Worm (Caenorhabditis elegans) whole organism, young adult: ENCODE data around the gene F32B6.4.

ENCODE experiments used
- B0261.1 ChIP-seq: sonication (generic microtip); optimal IDR thresholded peaks from 2 replicates; lab custom pipeline; 2016; ENCODE audit warnings: mild to moderate bottlenecking, missing genetic modification characterization, moderate library complexity, missing compliant biosample characterization
- B0336.3 ChIP-seq: fragments of 200-800 bp; sonication (Bioruptor generic); IDR thresholded peaks from 2 replicates; pipeline ENCODE4 v1.3.6; 2022; ENCODE audit warnings: missing genetic modification characterization, missing compliant biosample characterization
- D2030.7 ChIP-seq: fragments of 200-800 bp; sonication (Bioruptor generic); IDR thresholded peaks from 2 replicates; pipeline ENCODE4 v1.3.6; 2022; ENCODE audit warnings: missing genetic modification reagents, missing genetic modification characterization, missing compliant biosample characterization
- F23B12.7 ChIP-seq: sonication (generic microtip); optimal IDR thresholded peaks from 2 replicates; lab custom pipeline; 2017; ENCODE audit warnings: missing genetic modification characterization, mild to moderate bottlenecking, missing compliant biosample characterization, antibody characterized with exemption, moderate library complexity; ENCODE audit not compliant: insufficient read depth
- F49E8.2 ChIP-seq: sonication (generic microtip); optimal IDR thresholded peaks from 3 replicates; lab custom pipeline; 2017; ENCODE audit warnings: missing genetic modification characterization, mild to moderate bottlenecking, missing compliant biosample characterization, antibody characterized with exemption, moderate library complexity; ENCODE audit not compliant: insufficient read depth
- F52B5.7 ChIP-seq: sonication (generic microtip); optimal IDR thresholded peaks from 2 replicates; lab custom pipeline; 2016; ENCODE audit warnings: mild to moderate bottlenecking, missing genetic modification characterization, missing compliant biosample characterization
- T26A5.8 ChIP-seq: sonication (generic microtip); optimal IDR thresholded peaks from 2 replicates; lab custom pipeline; 2016; ENCODE audit warnings: missing genetic modification characterization, missing compliant biosample characterization
- Y53G8AR.9 ChIP-seq: fragments of 200-800 bp; sonication (Bioruptor generic); conservative IDR thresholded peaks from 2 replicates; pipeline ENCODE4 v1.3.6; 2022; ENCODE audit warnings: missing genetic modification reagents, missing genetic modification characterization, missing compliant biosample characterization
- attf-5 ChIP-seq: fragments of 200-800 bp; sonication (Bioruptor generic); optimal IDR thresholded peaks from 2 replicates; lab custom pipeline; 2018; ENCODE audit warnings: mild to moderate bottlenecking, missing genetic modification characterization, missing compliant biosample characterization
- bed-1 ChIP-seq: fragments of 200-800 bp; sonication (Bioruptor generic); IDR thresholded peaks from 2 replicates; pipeline ENCODE4 v1.3.6; 2022; ENCODE audit warnings: missing genetic modification reagents, missing genetic modification characterization, missing compliant biosample characterization
- cebp-1 ChIP-seq, 2 experiments: fragments of 200-800 bp in 1 of 2; sonication (Bioruptor generic) in 1 of 2; sonication (generic microtip) in 1 of 2; IDR thresholded peaks in 1 of 2; optimal IDR thresholded peaks in 1 of 2; 2 replicates each; pipeline versions ENCODE4 v1.3.6 to Lab custom; 2017 to 2022; ENCODE audit warnings: missing compliant biosample characterization in 2 of 2, missing genetic modification characterization in 2 of 2, mild to moderate bottlenecking in 1 of 2, missing genetic modification reagents in 1 of 2, moderate library complexity in 1 of 2
- ceh-100 ChIP-seq: fragments of 200-800 bp; sonication (Bioruptor generic); IDR thresholded peaks from 2 replicates; pipeline ENCODE4 v1.3.6; 2022; ENCODE audit warnings: missing genetic modification reagents, missing genetic modification characterization, missing compliant biosample characterization
- ceh-27 ChIP-seq: fragments of 200-800 bp; sonication (Bioruptor generic); optimal IDR thresholded peaks from 2 replicates; lab custom pipeline; 2018; ENCODE audit warnings: mild to moderate bottlenecking, missing genetic modification characterization, moderate library complexity, missing compliant biosample characterization
- ceh-40 ChIP-seq: fragments of 200-800 bp; sonication (Bioruptor generic); IDR thresholded peaks from 2 replicates; pipeline ENCODE4 v1.3.6; 2022; ENCODE audit warnings: missing genetic modification characterization, missing compliant biosample characterization
- ceh-79 ChIP-seq: sonication (generic microtip); optimal IDR thresholded peaks from 2 replicates; lab custom pipeline; 2017; ENCODE audit warnings: mild to moderate bottlenecking, missing genetic modification characterization, missing compliant biosample characterization
- efl-1 ChIP-seq: fragments of 150-350 bp; optimal IDR thresholded peaks from 2 replicates; lab custom pipeline; 2014; ENCODE audit warnings: missing biosample characterization, missing genetic modification reagents, missing genetic modification characterization
- hmg-20 ChIP-seq: fragments of 200-800 bp; sonication (Bioruptor generic); IDR thresholded peaks from 2 replicates; pipeline ENCODE4 v1.3.6; 2022; ENCODE audit warnings: missing genetic modification reagents, missing genetic modification characterization, missing compliant biosample characterization
- let-526 ChIP-seq: fragments of 200-800 bp; sonication (Bioruptor generic); IDR thresholded peaks from 2 replicates; pipeline ENCODE4 v1.3.6; 2022; ENCODE audit warnings: missing genetic modification reagents, missing genetic modification characterization, missing compliant biosample characterization
- lin-40 ChIP-seq: sonication (generic microtip); optimal IDR thresholded peaks from 2 replicates; lab custom pipeline; 2016; ENCODE audit warnings: missing genetic modification characterization, mild to moderate bottlenecking, missing compliant biosample characterization, missing genotype, missing genetic modification reagents
- lin-54 ChIP-seq: fragments of 200-800 bp; sonication (Bioruptor generic); optimal IDR thresholded peaks from 2 replicates; lab custom pipeline; 2018; ENCODE audit warnings: mild to moderate bottlenecking, missing genetic modification characterization, missing compliant biosample characterization
- lsl-1 ChIP-seq: fragments of 200-800 bp; sonication (Bioruptor generic); optimal IDR thresholded peaks from 2 replicates; lab custom pipeline; 2018; ENCODE audit warnings: mild to moderate bottlenecking, missing genetic modification characterization, moderate library complexity, missing compliant biosample characterization
- madf-3 ChIP-seq: fragments of 200-800 bp; sonication (Bioruptor generic); IDR thresholded peaks from 2 replicates; pipeline ENCODE4 v1.3.6; 2022; ENCODE audit warnings: missing genetic modification reagents, missing genetic modification characterization, missing compliant biosample characterization
- madf-6 ChIP-seq: fragments of 200-800 bp; sonication (Bioruptor generic); IDR thresholded peaks from 2 replicates; pipeline ENCODE4 v1.3.6; 2022; ENCODE audit warnings: missing genetic modification reagents, missing genetic modification characterization, missing compliant biosample characterization
- madf-8 ChIP-seq: fragments of 200-800 bp; sonication (Bioruptor generic); conservative IDR thresholded peaks from 2 replicates; pipeline ENCODE4 v1.3.6; 2022; ENCODE audit warnings: missing genetic modification reagents, missing genetic modification characterization, missing compliant biosample characterization
- mcd-1 ChIP-seq: fragments of 200-800 bp; sonication (Bioruptor generic); IDR thresholded peaks from 2 replicates; pipeline ENCODE4 v1.3.6; 2022; ENCODE audit warnings: missing genetic modification reagents, missing genetic modification characterization, missing compliant biosample characterization
- mel-28 ChIP-seq: sonication (generic microtip); optimal IDR thresholded peaks from 2 replicates; lab custom pipeline; 2016; ENCODE audit warnings: borderline replicate concordance, mild to moderate bottlenecking, missing genetic modification characterization, missing compliant biosample characterization
- mes-4 ChIP-seq: sonication (generic microtip); optimal IDR thresholded peaks from 2 replicates; lab custom pipeline; 2016; ENCODE audit warnings: missing genotype, missing genetic modification characterization, missing compliant biosample characterization
- nfya-1 ChIP-seq: sonication (generic microtip); optimal IDR thresholded peaks from 2 replicates; lab custom pipeline; 2017; ENCODE audit warnings: antibody characterized with exemption, missing compliant biosample characterization, missing genetic modification characterization, borderline replicate concordance; ENCODE audit not compliant: insufficient read depth
- nfyb-1 ChIP-seq: fragments of 200-800 bp; sonication (Bioruptor generic); IDR thresholded peaks from 2 replicates; pipeline ENCODE4 v1.3.6; 2022; ENCODE audit warnings: missing genetic modification reagents, missing genetic modification characterization, missing compliant biosample characterization
- nhr-120 ChIP-seq: fragments of 200-800 bp; sonication (Bioruptor generic); IDR thresholded peaks from 2 replicates; pipeline ENCODE4 v1.3.6; 2022; ENCODE audit warnings: missing genetic modification characterization, missing compliant biosample characterization
- nhr-80 ChIP-seq: sonication (generic microtip); optimal IDR thresholded peaks from 2 replicates; lab custom pipeline; 2016; ENCODE audit warnings: missing genetic modification characterization, missing compliant biosample characterization
- pha-4 ChIP-seq: fragments of 150-350 bp; sonication (generic microtip); optimal IDR thresholded peaks from 2 replicates; lab custom pipeline; 2014; ENCODE audit warnings: missing biosample characterization, missing genetic modification reagents, missing genetic modification characterization
- rec-8 ChIP-seq, 2 experiments: sonication (generic microtip); optimal IDR thresholded peaks; 2 replicates each; lab custom pipeline; 2016; ENCODE audit warnings: mild to moderate bottlenecking in 2 of 2, missing genetic modification characterization in 2 of 2, missing genetic modification reagents in 2 of 2, missing genotype in 2 of 2, missing biosample characterization in 1 of 2, missing compliant biosample characterization in 1 of 2, moderate library complexity in 1 of 2
- rpc-1 ChIP-seq, 2 experiments: fragments of 150-350 bp in 1 of 2; sonication (generic microtip) in 1 of 2; optimal IDR thresholded peaks; 2 replicates each; lab custom pipeline; 2014 to 2018; ENCODE audit warnings: missing biosample characterization in 1 of 2, missing genetic modification characterization in 1 of 2, missing genetic modification reagents in 1 of 2, missing genotype in 1 of 2
- sdz-38 ChIP-seq: sonication (generic microtip); optimal IDR thresholded peaks from 2 replicates; lab custom pipeline; 2016; ENCODE audit warnings: missing genotype, missing genetic modification characterization, missing compliant biosample characterization
- snpc-4 ChIP-seq, 5 experiments: fragments of 150-350 bp in 1 of 5; sonication (generic microtip) in 4 of 5; optimal IDR thresholded peaks; 2 replicates each; lab custom pipeline; 2014 to 2018; ENCODE audit warnings: missing genetic modification characterization in 5 of 5, missing biosample characterization in 3 of 5, antibody characterized with exemption in 2 of 5, mild to moderate bottlenecking in 2 of 5, missing compliant biosample characterization in 2 of 5, missing genotype in 2 of 5, moderate library complexity in 2 of 5, missing genetic modification reagents in 1 of 5
- unc-130 ChIP-seq: sonication (generic microtip); optimal IDR thresholded peaks from 2 replicates; lab custom pipeline; 2016; ENCODE audit warnings: missing genetic modification reagents, missing genetic modification characterization, missing compliant biosample characterization
- xnd-1 ChIP-seq: sonication (generic microtip); optimal IDR thresholded peaks from 2 replicates; lab custom pipeline; 2016; ENCODE audit warnings: missing genotype, missing genetic modification reagents, missing genetic modification characterization, missing compliant biosample characterization
- ztf-25 ChIP-seq: fragments of 200-800 bp; sonication (Bioruptor generic); IDR thresholded peaks from 2 replicates; pipeline ENCODE4 v1.3.6; 2022; ENCODE audit warnings: missing genetic modification reagents, missing genetic modification characterization, missing compliant biosample characterization
- ztf-28 ChIP-seq: fragments of 200-800 bp; sonication (Bioruptor generic); IDR thresholded peaks from 2 replicates; pipeline ENCODE4 v1.3.6; 2022; ENCODE audit warnings: missing genetic modification reagents, missing genetic modification characterization, missing compliant biosample characterization
- ztf-3 ChIP-seq: fragments of 200-800 bp; sonication (Bioruptor generic); optimal IDR thresholded peaks from 2 replicates; lab custom pipeline; 2018; ENCODE audit warnings: mild to moderate bottlenecking, missing genetic modification characterization, missing compliant biosample characterization

Gene F32B6.4

ce11 chrIV:9861921-9862320 is 29.9 kb downstream of the F32B6.4 start, which contains the start of gene K07F5.14:
Gene K07F5.14 (plus strand): TSS chrIV:9862221.
- TF ChIP-seq sdz-38 (no peak), madf-6 (GFP tag; lab: Robert Waterston, UW) (peak; percentile 35; the same call in 1 of the 2 replicates), rec-8 (tag; optimal IDR thresholded peaks at IDR 0.05; lab: Kevin White, UChicago) (no peak), lsl-1 (peak; percentile 3), lin-54 (no peak), Y53G8AR.9 (no peak), hmg-20 (GFP tag; lab: Robert Waterston, UW) (no peak), ceh-79 (no peak), B0336.3 (no peak), ztf-28 (GFP tag; lab: Robert Waterston, UW) (no peak), ztf-3 (GFP tag; lab: Kevin White, UChicago) (no peak), B0261.1 (tag; lab: Kevin White, UChicago) (no peak), madf-3 (GFP tag; lab: Robert Waterston, UW) (peak; percentile 59; the same call in 1 of the 2 replicates)

DNA sequence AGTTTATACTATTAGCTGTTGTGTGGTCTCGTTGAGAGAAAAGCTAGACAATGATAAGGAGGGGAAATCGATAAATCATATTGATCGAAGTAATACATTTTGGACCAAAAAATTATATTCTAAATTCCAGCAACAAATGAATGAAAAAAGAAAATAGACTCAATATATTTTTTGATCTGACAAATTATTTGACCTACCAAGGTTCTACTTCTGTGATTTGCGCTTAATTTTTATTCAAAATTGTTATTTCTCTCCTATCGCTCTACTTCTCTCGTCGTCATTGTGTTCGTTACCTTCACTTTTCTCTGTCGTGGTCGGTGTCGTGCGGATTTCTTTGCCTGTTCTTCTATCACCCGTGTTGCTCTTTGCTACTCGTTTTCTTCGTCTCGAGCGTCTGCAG is 32.9 kb downstream of the F32B6.4 start:
- peak; percentile 52 for TF ChIP-seq efl-1
- TF ChIP-seq madf-6 (GFP tag; lab: Robert Waterston, UW): peak; percentile 77
- TF ChIP-seq mel-28 (tag; lab: Kevin White, UChicago): no peak
- no peak for TF ChIP-seq bed-1 (GFP tag; lab: Robert Waterston, UW)
- no peak for TF ChIP-seq let-526
- no peak for TF ChIP-seq F52B5.7 (tag; lab: Kevin White, UChicago)
- peak; percentile 15 for TF ChIP-seq xnd-1 (tag; lab: Kevin White, UChicago)

DNA sequence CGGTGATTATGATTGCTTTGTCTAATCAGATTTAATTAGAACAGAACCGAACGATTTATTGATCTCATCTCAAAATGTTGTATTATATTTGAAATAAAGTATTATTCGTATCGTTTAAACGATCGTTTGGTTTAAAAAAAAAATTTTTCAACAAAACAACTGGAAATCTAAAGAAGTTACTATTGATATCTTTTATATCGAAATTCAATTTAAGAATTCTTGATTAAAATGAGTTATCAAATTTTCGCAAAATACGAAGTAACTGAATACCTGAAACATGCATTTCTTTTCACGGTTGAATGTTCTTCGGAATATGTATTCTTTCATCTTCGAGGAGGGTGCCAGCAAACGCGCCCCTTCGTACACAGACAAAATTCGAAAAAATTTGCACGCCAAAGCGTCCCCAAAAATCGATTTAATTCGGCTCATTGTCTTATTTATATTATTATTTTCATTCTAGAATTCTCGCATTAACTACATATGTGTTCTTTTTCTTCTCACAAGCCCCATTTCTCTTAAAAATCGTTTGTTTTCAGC is 33.8 kb downstream of the F32B6.4 start, which contains the start of gene npp-1:
Gene npp-1 (plus strand): TSS at position 537 of the 537 bp plus-strand sequence.
- no peak for TF ChIP-seq cebp-1 (GFP tag; IDR thresholded peaks at IDR 0.05; lab: Robert Waterston, UW)
- no peak for TF ChIP-seq cebp-1 (tag; optimal IDR thresholded peaks at IDR 0.05; lab: Kevin White, UChicago)
- no peak for TF ChIP-seq efl-1
- TF ChIP-seq madf-8 (GFP tag; lab: Robert Waterston, UW): no peak
- no peak for TF ChIP-seq B0336.3
- TF ChIP-seq mes-4 (tag; lab: Kevin White, UChicago): no peak
- peak; percentile 22; the same call in 1 of the 2 replicates for TF ChIP-seq D2030.7 (GFP tag; lab: Robert Waterston, UW)
- no peak for TF ChIP-seq F49E8.2 (tag; lab: Kevin White, UChicago)
- no peak for TF ChIP-seq hmg-20 (GFP tag; lab: Robert Waterston, UW)
- TF ChIP-seq let-526: no peak
- TF ChIP-seq mel-28 (tag; lab: Kevin White, UChicago): no peak
- TF ChIP-seq pha-4 (tag; lab: Kevin White, UChicago): no peak
- no peak for TF ChIP-seq T26A5.8
- no peak for TF ChIP-seq ztf-25 (GFP tag; lab: Robert Waterston, UW)
- no peak for TF ChIP-seq B0261.1 (tag; lab: Kevin White, UChicago)
- no peak for TF ChIP-seq nfya-1 (tag; lab: Kevin White, UChicago)
- TF ChIP-seq F23B12.7 (tag; lab: Kevin White, UChicago): peak; percentile 18
- peak; percentile 20 for TF ChIP-seq nhr-80 (tag; lab: Kevin White, UChicago)
- no peak for TF ChIP-seq lin-40
- TF ChIP-seq snpc-4 (GFP tag; optimal IDR thresholded peaks at IDR 0.05; lab: Kevin White, UChicago): no peak
- TF ChIP-seq snpc-4 (tag; optimal IDR thresholded peaks at IDR 0.05; lab: Kevin White, UChicago): peak in 1 of 4 experiments; percentile 7
- TF ChIP-seq ceh-27 (GFP tag; lab: Kevin White, UChicago): peak; percentile 9
- peak; percentile 63 for TF ChIP-seq attf-5 (GFP tag; lab: Kevin White, UChicago)
- no peak for TF ChIP-seq nhr-120 (GFP tag; lab: Robert Waterston, UW)
- no peak for TF ChIP-seq rpc-1 (optimal IDR thresholded peaks at IDR 0.05; lab: Kevin White, UChicago)
- no peak for TF ChIP-seq rpc-1 (tag; optimal IDR thresholded peaks at IDR 0.05; lab: Kevin White, UChicago)
- TF ChIP-seq ceh-100 (GFP tag; lab: Robert Waterston, UW): peak; percentile 83
- TF ChIP-seq ceh-40 (GFP tag; lab: Robert Waterston, UW): no peak
- TF ChIP-seq unc-130 (GFP tag; lab: Kevin White, UChicago): no peak
- peak; percentile 69 for TF ChIP-seq mcd-1 (GFP tag; lab: Robert Waterston, UW)
- TF ChIP-seq Y53G8AR.9: no peak
- no peak for TF ChIP-seq nfyb-1 (GFP tag; lab: Robert Waterston, UW)
- TF ChIP-seq, all 124 proteins: peak for 8
